Fruit fly (Drosophila melanogaster): ENCODE results near the gene CG8891.

- no peak for TF ChIP-seq Sox15 (GFP tag; optimal IDR thresholded peaks at IDR 0.05)
- no peak for TF ChIP-seq Eip93F (GFP tag; optimal IDR thresholded peaks at IDR 0.05)
- TF ChIP-seq Eip75B (GFP tag; optimal IDR thresholded peaks at IDR 0.05) = no peak
- TF ChIP-seq CG4318 (GFP tag; optimal IDR thresholded peaks at IDR 0.05) = no peak
- no peak for TF ChIP-seq dac (GFP tag; optimal IDR thresholded peaks at IDR 0.05)
- TF ChIP-seq dsx (GFP tag; optimal IDR thresholded peaks at IDR 0.05; ENCODE audit: poor library complexity, severe bottlenecking) = no peak
- TF ChIP-seq topi (GFP tag; optimal IDR thresholded peaks at IDR 0.05) = no peak
- no peak for TF ChIP-seq Lpt (GFP tag; optimal IDR thresholded peaks at IDR 0.05)
- no peak for TF ChIP-seq CG8119 (GFP tag; IDR thresholded peaks at IDR 0.05)
Observed at dm6 chr2L:4982098-4982646, 3.0 kb upstream of the CG8891 start.
